Fruit fly (Drosophila melanogaster): Measurements from ENCODE around the gene Tbc1d15-17.

Tbc1d15-17 gene

DNA sequence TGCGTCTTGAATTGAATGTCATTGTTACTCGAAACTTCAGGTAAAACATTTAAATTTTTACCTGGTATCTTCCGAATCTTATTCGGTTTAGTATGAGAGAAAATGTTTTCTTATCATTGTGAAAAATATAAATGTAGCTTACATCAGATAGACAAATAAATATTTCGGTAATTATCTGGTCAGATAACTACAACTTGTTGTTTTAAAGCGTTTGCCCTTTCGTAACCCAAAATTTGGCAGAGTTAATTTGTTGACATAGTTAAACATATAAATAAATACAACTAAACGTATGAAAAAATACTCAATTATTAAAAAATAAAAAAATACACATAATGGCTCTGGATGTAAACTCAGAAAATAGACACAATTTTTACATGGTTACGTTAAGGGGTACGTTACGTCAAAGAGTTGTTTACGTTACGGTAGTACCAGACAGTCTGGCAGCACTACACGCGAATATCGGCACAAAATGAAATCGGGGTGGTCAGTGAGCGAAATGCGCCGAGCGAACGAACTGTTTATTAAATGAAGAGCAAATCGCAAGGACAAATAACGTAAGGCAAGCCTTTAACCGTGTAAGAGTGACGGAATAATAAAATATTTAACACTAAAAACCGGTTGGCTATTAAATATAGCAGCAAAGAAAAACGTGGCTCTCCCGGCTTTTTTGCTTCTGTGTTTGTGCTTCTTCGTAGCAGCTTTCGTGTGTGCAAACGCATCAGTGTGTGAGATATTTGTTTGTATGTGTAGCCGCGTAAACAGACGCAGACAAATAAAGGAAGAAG is 24.4 kb upstream of the Tbc1d15-17 start (continued):
- TF ChIP-seq CG14860 (GFP tag; IDR thresholded peaks at IDR 0.05; ENCODE audit: partially characterized antibody) = 0 out of 3 replicates have a peak, but pooled peaks have one; percentile 11
- peak; percentile 28 for TF ChIP-seq CG2712 (tag; optimal IDR thresholded peaks at IDR 0.05)
- TF ChIP-seq ato (GFP tag; IDR thresholded peaks at IDR 0.05; ENCODE audit: partially characterized antibody) = peak; percentile 20; the same call in 1 of the 2 replicates
- no peak for TF ChIP-seq CG15073 (GFP tag; optimal IDR thresholded peaks at IDR 0.05)
- no peak for TF ChIP-seq sisA (GFP tag; IDR thresholded peaks at IDR 0.05)
- TF ChIP-seq CG4424 (GFP tag; optimal IDR thresholded peaks at IDR 0.05) = no peak
- TF ChIP-seq pho (GFP tag; optimal IDR thresholded peaks at IDR 0.05) = no peak
- TF ChIP-seq CG5180 (GFP tag; optimal IDR thresholded peaks at IDR 0.05) = no peak
- TF ChIP-seq Dp (GFP tag; optimal IDR thresholded peaks at IDR 0.05) = peak; percentile 22
- TF ChIP-seq Sry-β (GFP tag; optimal IDR thresholded peaks at IDR 0.05) = no peak
- TF ChIP-seq CG12659 (GFP tag; optimal IDR thresholded peaks at IDR 0.05) = peak; percentile 35
- TF ChIP-seq MBD-R2 (GFP tag; IDR thresholded peaks at IDR 0.05) = peak; percentile 45; the same call in 1 of the 2 replicates
- TF ChIP-seq CG15601 (tag; optimal IDR thresholded peaks at IDR 0.05) = no peak
- TF ChIP-seq Atf-2 (GFP tag; optimal IDR thresholded peaks at IDR 0.05) = no peak
- TF ChIP-seq Pdp1 (GFP tag; optimal IDR thresholded peaks at IDR 0.05) = no peak
- peak; percentile 77 for TF ChIP-seq Med (GFP tag)
- no peak for TF ChIP-seq Sox102F (GFP tag; optimal IDR thresholded peaks at IDR 0.05)
- peak; percentile 54 for TF ChIP-seq corto (GFP tag; optimal IDR thresholded peaks at IDR 0.05)
- TF ChIP-seq Drgx (GFP tag; IDR thresholded peaks at IDR 0.05) = no peak; the same call in 1 of the 2 replicates
- TF ChIP-seq B-H2 (GFP tag; optimal IDR thresholded peaks at IDR 0.05) = no peak
- no peak for TF ChIP-seq CG1529 (GFP tag; optimal IDR thresholded peaks at IDR 0.05)
- TF ChIP-seq ash1 (GFP tag; optimal IDR thresholded peaks at IDR 0.05) = peak; percentile 39
- TF ChIP-seq bab2 (GFP tag; optimal IDR thresholded peaks at IDR 0.05) = no peak
- no peak for TF ChIP-seq pan (optimal IDR thresholded peaks at IDR 0.05)
- TF ChIP-seq pan (GFP tag; optimal IDR thresholded peaks at IDR 0.05 in 1 of 2, IDR thresholded peaks at IDR 0.05 in 1 of 2) = no peak
- TF ChIP-seq CG15696 (tag; optimal IDR thresholded peaks at IDR 0.05) = no peak
- TF ChIP-seq CG11398 (GFP tag; optimal IDR thresholded peaks at IDR 0.05) = no peak
- peak; percentile 45 for TF ChIP-seq CG34376 (GFP tag; optimal IDR thresholded peaks at IDR 0.05)
- no peak for TF ChIP-seq odd (GFP tag; optimal IDR thresholded peaks at IDR 0.05)
- peak; percentile 58 for TF ChIP-seq BEAF-32 (GFP tag; optimal IDR thresholded peaks at IDR 0.05)
- peak; percentile 74 for TF ChIP-seq pros (GFP tag; optimal IDR thresholded peaks at IDR 0.05)
- TF ChIP-seq CG34224 (GFP tag; IDR thresholded peaks at IDR 0.05; ENCODE audit: partially characterized antibody) = peak; percentile 59
- no peak for TF ChIP-seq ara (GFP tag; IDR thresholded peaks at IDR 0.05)
- TF ChIP-seq schlank (tag; optimal IDR thresholded peaks at IDR 0.05) = no peak
- TF ChIP-seq Dip2 (GFP tag; IDR thresholded peaks at IDR 0.05) = no peak
- TF ChIP-seq zen (tag; optimal IDR thresholded peaks at IDR 0.05) = no peak
- TF ChIP-seq CG30403 (GFP tag; optimal IDR thresholded peaks at IDR 0.05) = no peak
- no peak for TF ChIP-seq esg (GFP tag; conservative IDR thresholded peaks at IDR 0.05)
- TF ChIP-seq slp2 (GFP tag; optimal IDR thresholded peaks at IDR 0.05) = no peak
- TF ChIP-seq Antp (GFP tag; optimal IDR thresholded peaks at IDR 0.05) = no peak
- no peak for TF ChIP-seq CG12104 (GFP tag; optimal IDR thresholded peaks at IDR 0.05)
- TF ChIP-seq Ada2b (GFP tag; IDR thresholded peaks at IDR 0.05) = no peak
- peak in 1 of 2 experiments; percentile 8 for TF ChIP-seq Hr51 (GFP tag; optimal IDR thresholded peaks at IDR 0.05)
- peak; percentile 0 for TF ChIP-seq Neu2 (GFP tag; optimal IDR thresholded peaks at IDR 0.05; ENCODE audit: borderline replicate concordance)
- no peak for TF ChIP-seq CG9932 (GFP tag; IDR thresholded peaks at IDR 0.05)
- TF ChIP-seq CG18764 (GFP tag; optimal IDR thresholded peaks at IDR 0.05) = no peak
- peak; percentile 2 for TF ChIP-seq CG18599 (GFP tag; optimal IDR thresholded peaks at IDR 0.05)
- TF ChIP-seq CG10267 (tag; optimal IDR thresholded peaks at IDR 0.05) = peak; percentile 3
